Worm (Caenorhabditis elegans): ENCODE results near the gene F49E12.8.

Gene F49E12.8

DNA sequence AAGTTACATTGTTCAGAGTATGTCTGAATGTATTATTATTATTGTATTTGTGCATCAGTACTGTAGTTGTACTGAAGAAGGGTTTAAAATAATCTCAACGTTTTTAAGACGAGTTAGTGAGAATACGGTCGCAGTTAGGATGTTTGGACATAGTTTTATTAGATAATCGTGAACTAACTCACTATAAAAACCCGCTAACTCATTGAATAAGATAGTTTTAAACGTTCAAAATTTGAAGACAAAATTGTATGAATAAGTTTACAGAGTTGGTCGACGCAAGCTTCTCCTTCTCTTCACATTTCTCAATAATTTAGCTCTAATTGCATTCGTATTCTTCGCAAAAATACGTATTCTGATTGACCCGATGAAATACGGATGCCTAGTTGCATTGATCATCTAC lies 24.9 kb upstream of the F49E12.8 start:
- no peak for TF ChIP-seq lsy-2 (tag; optimal IDR thresholded peaks at IDR 0.05)
- peak; percentile 25 for TF ChIP-seq mab-5 (tag; optimal IDR thresholded peaks at IDR 0.05)
- TF ChIP-seq nhr-12 (tag; optimal IDR thresholded peaks at IDR 0.05), result peak; percentile 81
- no peak for TF ChIP-seq ama-1 (optimal IDR thresholded peaks at IDR 0.05)
- no peak for TF ChIP-seq lin-39 (tag; optimal IDR thresholded peaks at IDR 0.05)
- peak; percentile 76 for TF ChIP-seq nhr-25 (tag; optimal IDR thresholded peaks at IDR 0.05)

DNA sequence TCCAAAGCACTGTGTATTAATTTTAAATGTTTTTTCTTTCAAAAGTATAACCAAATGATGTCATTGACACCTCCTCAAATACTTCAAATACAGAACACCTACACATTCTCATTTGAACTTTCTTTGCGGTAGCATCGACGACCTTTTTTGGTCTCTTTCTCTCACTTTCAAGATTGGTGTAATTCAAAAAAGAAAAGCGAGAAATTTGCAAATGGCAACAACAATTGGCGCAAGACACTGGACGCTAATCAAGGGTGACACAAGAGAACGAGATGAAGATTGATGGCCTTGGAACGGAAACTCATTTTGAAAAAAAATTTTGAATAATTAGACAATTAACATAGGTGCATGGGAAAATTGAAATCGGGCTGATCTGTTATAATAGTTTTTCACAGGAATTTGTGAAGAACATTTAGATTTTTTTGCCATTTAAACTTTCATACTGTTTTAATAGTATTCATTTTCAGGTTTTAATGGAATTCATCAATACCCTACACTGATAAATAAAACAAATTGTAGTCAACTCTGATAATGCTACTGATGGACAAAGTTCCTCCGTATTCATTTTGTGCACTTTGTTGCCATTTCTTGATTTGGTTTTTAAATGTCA lies 23.1 kb upstream of the F49E12.8 start, which contains the start of gene fdgt-2:
Gene fdgt-2 (plus strand): TSS at position 560 of the 610 bp plus-strand sequence.
- TF ChIP-seq nhr-25 (tag; optimal IDR thresholded peaks at IDR 0.05) (peak; percentile 43), nhr-129 (tag; optimal IDR thresholded peaks at IDR 0.05) (no peak), ceh-16 (tag; optimal IDR thresholded peaks at IDR 0.05) (peak; percentile 77)

DNA sequence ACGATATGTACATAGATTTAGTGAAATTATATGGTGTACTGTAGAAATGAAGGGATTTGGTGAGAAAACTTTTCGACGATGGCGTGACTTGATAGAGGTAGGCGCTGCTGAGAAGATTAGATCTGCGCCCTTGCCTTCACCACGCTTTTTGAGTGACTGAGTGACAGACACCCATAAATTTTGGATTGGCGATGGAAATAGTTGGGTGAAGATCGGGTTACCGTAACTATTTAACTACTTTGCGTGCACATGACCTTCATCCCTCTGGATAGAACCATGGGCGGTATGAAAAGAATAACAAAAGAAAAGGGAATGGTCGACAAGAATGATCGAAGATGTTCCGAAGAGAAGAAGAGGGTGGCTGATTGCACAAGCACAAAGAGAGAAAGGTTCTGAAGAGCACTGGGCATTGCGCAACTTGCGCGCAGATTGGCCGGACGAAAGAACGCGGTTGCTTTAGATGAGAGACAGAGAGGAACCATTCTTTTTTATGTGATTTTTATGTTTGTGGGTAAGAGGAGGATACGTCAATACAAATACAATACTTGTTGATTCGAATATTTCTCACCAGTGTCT lies 21.4 kb upstream of the F49E12.8 start:
- peak; percentile 17 for TF ChIP-seq elt-1 (tag; optimal IDR thresholded peaks at IDR 0.05)
- TF ChIP-seq ceh-16 (tag; optimal IDR thresholded peaks at IDR 0.05), result peak; percentile 37
- TF ChIP-seq dmd-4 (tag; optimal IDR thresholded peaks at IDR 0.05), result no peak

DNA sequence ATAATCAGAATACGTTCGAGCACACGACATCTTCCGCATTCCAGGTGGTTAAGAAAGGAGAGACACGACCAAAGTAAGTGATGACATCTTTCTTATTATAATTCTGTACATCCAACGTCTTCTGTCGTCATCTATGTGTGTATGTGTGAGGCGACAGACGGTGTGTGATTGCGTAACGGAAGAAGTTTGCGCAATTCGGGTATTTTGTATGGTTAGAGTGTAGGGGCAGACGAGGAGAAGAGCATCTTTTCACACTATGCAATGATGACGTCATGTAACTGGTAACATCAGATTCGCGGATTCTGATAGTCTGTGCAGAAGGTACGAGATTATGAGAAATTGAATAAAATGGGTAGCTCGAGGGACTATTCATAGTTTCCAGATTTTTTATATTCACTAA lies 20.9 kb upstream of the F49E12.8 start:
- TF ChIP-seq nhr-237 (tag; optimal IDR thresholded peaks at IDR 0.05), result no peak
- no peak for TF ChIP-seq nhr-10 (tag; optimal IDR thresholded peaks at IDR 0.05)
- no peak for TF ChIP-seq ZK546.5 (tag; optimal IDR thresholded peaks at IDR 0.05)
- no peak for TF ChIP-seq snpc-4 (tag; optimal IDR thresholded peaks at IDR 0.05)
- no peak for TF ChIP-seq R02D3.7 (tag; optimal IDR thresholded peaks at IDR 0.05)
- no peak for TF ChIP-seq unc-39 (tag; optimal IDR thresholded peaks at IDR 0.05)
- no peak for TF ChIP-seq alr-1 (tag; optimal IDR thresholded peaks at IDR 0.05)

DNA sequence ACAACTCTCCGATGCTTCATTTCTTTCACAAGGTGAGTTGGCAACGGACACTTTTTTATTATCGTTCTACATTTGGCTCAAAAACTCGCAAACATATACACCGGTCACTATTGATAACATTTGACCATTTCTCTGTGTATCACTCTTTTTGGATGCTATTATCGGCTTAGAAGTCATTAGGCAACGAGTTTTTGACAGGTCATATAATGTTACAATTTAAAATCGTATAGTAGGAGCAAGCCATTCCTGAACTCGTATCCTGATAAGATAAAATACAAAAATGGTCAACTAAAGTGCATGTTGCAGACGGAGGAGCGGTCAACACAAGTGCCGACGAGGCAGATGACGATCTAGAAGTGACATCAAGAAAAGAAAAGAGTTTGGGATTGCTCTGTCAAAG lies 18.8 kb upstream of the F49E12.8 start:
- TF ChIP-seq fos-1 (tag; optimal IDR thresholded peaks at IDR 0.05), result peak; percentile 20
- TF ChIP-seq elt-3 (tag; optimal IDR thresholded peaks at IDR 0.05), result no peak

DNA sequence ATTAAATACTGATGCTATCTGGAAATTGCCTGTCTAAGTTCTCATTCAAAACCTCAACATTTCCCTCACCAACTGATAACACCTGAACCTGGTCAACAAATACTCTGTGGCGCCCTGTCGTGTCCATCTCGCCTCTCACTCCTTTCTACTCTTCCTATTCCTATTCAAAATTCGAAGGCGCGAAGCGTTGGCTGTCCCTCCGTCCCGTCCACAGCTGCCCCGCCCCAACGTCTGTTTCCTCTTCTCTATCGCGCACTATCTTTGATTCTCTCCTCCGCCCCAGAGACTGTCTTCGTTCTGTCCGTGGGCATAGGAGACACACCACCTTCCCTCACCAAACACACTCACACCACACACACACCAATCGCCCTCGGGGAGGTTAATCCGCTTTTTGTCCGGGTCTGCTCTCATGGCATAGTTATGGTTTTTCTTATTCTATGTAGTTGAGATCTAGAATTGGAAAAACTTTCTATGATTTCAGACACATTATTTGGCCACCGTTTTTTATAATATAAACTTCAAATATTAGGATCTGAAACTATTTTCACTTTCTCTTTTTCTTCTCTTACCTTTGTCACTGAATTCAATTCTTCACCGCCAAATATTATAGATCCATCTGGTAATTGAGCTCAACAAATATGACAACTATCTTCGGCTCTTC lies 18.1 kb upstream of the F49E12.8 start, which contains the start of gene efl-3:
Gene efl-3 (plus strand): TSS at position 611 of the 661 bp plus-strand sequence.
- TF ChIP-seq aly-2 (tag; optimal IDR thresholded peaks at IDR 0.05) (no peak), lin-13 (GFP tag; optimal IDR thresholded peaks at IDR 0.05) (no peak), elt-1 (tag; optimal IDR thresholded peaks at IDR 0.05) (no peak), unc-55 (GFP tag; optimal IDR thresholded peaks at IDR 0.05) (no peak), ceh-16 (tag; optimal IDR thresholded peaks at IDR 0.05) (peak; percentile 7), skn-1 (tag; optimal IDR thresholded peaks at IDR 0.05) (no peak), mdl-1 (tag; optimal IDR thresholded peaks at IDR 0.05) (no peak), nhr-23 (tag; optimal IDR thresholded peaks at IDR 0.05) (no peak), lsy-2 (tag; optimal IDR thresholded peaks at IDR 0.05) (no peak), fos-1 (tag; optimal IDR thresholded peaks at IDR 0.05) (peak; percentile 51), sma-3 (GFP tag; optimal IDR thresholded peaks at IDR 0.05) (no peak), sma-9 (GFP tag; optimal IDR thresholded peaks at IDR 0.05) (peak; percentile 30), sma-9 (tag; optimal IDR thresholded peaks at IDR 0.05) (no peak), Y55F3AM.14 (GFP tag; optimal IDR thresholded peaks at IDR 0.05) (no peak), zag-1 (tag; optimal IDR thresholded peaks at IDR 0.05) (no peak), peb-1 (tag; optimal IDR thresholded peaks at IDR 0.05) (no peak), nhr-21 (tag; optimal IDR thresholded peaks at IDR 0.05) (no peak), alr-1 (tag; optimal IDR thresholded peaks at IDR 0.05) (no peak), R02D3.7 (tag; optimal IDR thresholded peaks at IDR 0.05) (no peak), blmp-1 (tag; optimal IDR thresholded peaks at IDR 0.05; ENCODE audit: insufficient read depth) (no peak)

Data from whole organism, L2 larva.